Fruit fly (Drosophila melanogaster): ENCODE results near the gene Vps24.

Vps24 gene

dm6 chr3R:4310683-4311066 is at the start of gene Vps24:
Gene Vps24 (minus strand): TSS chr3R:4310947.
- no peak for TF ChIP-seq noc (tag; optimal IDR thresholded peaks at IDR 0.05)

dm6 chr3R:4359625-4360024 is 48.9 kb upstream of the Vps24 start, which contains the start of gene CG1090:
Gene CG1090 (plus strand): TSS chr3R:4359883.
- no peak for TF ChIP-seq noc (tag; optimal IDR thresholded peaks at IDR 0.05)

dm6 chr3R:4353569-4353968 is 42.8 kb upstream of the Vps24 start:
- no peak for TF ChIP-seq noc (tag; optimal IDR thresholded peaks at IDR 0.05)

- no peak for TF ChIP-seq noc (tag; optimal IDR thresholded peaks at IDR 0.05)
Measured at dm6 chr3R:4350199-4350598, 39.5 kb upstream of the Vps24 start.

dm6 chr3R:4348197-4348814 is 37.6 kb upstream of the Vps24 start:
- no peak for TF ChIP-seq noc (tag; optimal IDR thresholded peaks at IDR 0.05)

dm6 chr3R:4346636-4347035 is 35.9 kb upstream of the Vps24 start, which contains the start of gene hkb:
Gene hkb (minus strand): TSS chr3R:4346646.
- TF ChIP-seq noc (tag; optimal IDR thresholded peaks at IDR 0.05) = no peak

- no peak for TF ChIP-seq noc (tag; optimal IDR thresholded peaks at IDR 0.05)
Measured at dm6 chr3R:4341177-4341576, 30.4 kb upstream of the Vps24 start.

dm6 chr3R:4340174-4340573 is 29.4 kb upstream of the Vps24 start:
- no peak for TF ChIP-seq noc (tag; optimal IDR thresholded peaks at IDR 0.05)

- TF ChIP-seq noc (tag; optimal IDR thresholded peaks at IDR 0.05) = no peak
Measured at dm6 chr3R:4337580-4337979, 26.8 kb upstream of the Vps24 start, which contains the start of the genes Skp2 and CG1103. Gene Skp2 (minus strand): TSS chr3R:4337674. Gene CG1103 (plus strand): TSS chr3R:4337755.

dm6 chr3R:4334798-4335197 is 24.1 kb upstream of the Vps24 start, which contains the start of gene CG14645:
Gene CG14645 (plus strand): TSS chr3R:4335098.
- TF ChIP-seq noc (tag; optimal IDR thresholded peaks at IDR 0.05) = no peak

dm6 chr3R:4333964-4334363 is 23.2 kb upstream of the Vps24 start, which contains the start of gene CG9776:
Gene CG9776 (minus strand): TSS chr3R:4334071.
- TF ChIP-seq noc (tag; optimal IDR thresholded peaks at IDR 0.05) = no peak

dm6 chr3R:4319507-4320138 is 8.9 kb upstream of the Vps24 start, which contains the start of gene CG9795:
Gene CG9795 (plus strand): TSS chr3R:4319683.
- no peak for TF ChIP-seq noc (tag; optimal IDR thresholded peaks at IDR 0.05)

- TF ChIP-seq noc (tag; optimal IDR thresholded peaks at IDR 0.05) = no peak
Measured at dm6 chr3R:4318999-4319398, 8.3 kb upstream of the Vps24 start, which contains the start of gene Syt14. Gene Syt14 (minus strand): TSS chr3R:4319069.

- TF ChIP-seq noc (tag; optimal IDR thresholded peaks at IDR 0.05) = no peak
Measured at dm6 chr3R:4318589-4318988, 7.8 kb upstream of the Vps24 start.

- TF ChIP-seq noc (tag; optimal IDR thresholded peaks at IDR 0.05) = peak; percentile 49
Measured at dm6 chr3R:4311067-4311723, 448 bp upstream of the Vps24 start, which contains the start of gene Suv3. Gene Suv3 (plus strand): TSS chr3R:4311555.

dm6 chr3R:4308708-4309107 is 2.0 kb downstream of the Vps24 start:
- no peak for TF ChIP-seq noc (tag; optimal IDR thresholded peaks at IDR 0.05)

All from whole organism, larva.